Worm (Caenorhabditis elegans): ENCODE results near the gene mboa-4.
"Not testable (repeated sequence)": the region's sequence is repeated elsewhere in the genome, so short reads cannot be mapped to it uniquely, and the experiment has no call there.

Gene mboa-4

ce11 chrIV:11156526-11156925, 3.3 kb downstream of the mboa-4 start:
- TF ChIP-seq unc-62 (GFP tag; optimal IDR thresholded peaks at IDR 0.05), result no peak

DNA sequence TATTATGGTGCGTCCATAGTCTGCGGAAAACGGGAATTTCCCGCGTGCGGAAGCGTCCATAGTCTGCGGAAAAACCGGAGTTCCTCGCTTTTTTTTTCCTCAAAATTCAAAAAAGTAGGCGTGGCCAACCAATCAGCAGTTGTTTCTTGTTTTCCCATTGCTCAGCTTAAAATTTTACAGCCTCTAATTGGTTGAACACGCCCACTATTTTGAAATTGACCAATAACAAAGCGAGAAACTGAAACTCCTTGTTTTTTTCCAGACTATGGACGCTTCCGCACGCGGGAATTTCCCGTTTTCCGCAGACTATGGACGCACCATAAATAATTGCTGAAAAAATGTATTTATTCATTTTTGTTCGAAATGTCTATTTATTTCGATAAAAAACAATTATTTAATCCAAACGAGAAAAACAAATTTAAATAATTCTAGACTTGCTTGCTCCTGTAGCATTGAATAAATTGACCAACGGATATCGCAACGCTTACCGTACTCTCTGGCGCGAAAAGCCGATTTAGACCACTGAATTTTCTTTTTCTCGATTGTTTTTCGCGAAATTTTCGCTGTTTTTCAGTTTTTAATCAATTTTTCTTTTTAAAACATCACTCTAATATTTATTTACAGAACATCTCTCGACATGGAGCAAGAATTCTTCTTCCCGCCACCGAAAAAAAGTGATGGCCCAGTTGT, 5.2 kb downstream of the mboa-4 start, which contains the start of gene C08F8.3:
C08F8.3 (plus strand) TSS at position 620 of the 690 bp plus-strand sequence.
- TF ChIP-seq unc-62 (GFP tag; optimal IDR thresholded peaks at IDR 0.05), result not testable (repeated sequence)

ce11 chrIV:11150844-11151243, 8.9 kb downstream of the mboa-4 start, which contains the start of gene C08F8.2:
Gene C08F8.2, plus strand, starts transcription at chrIV:11150997.
- no peak for TF ChIP-seq unc-62 (GFP tag; optimal IDR thresholded peaks at IDR 0.05)

ce11 chrIV:11149454-11150163, 10.2 kb downstream of the mboa-4 start, which contains the start of the genes F01G4.6 and pfd-1:
Gene F01G4.6, minus strand, starts transcription at chrIV:11149504.
Gene pfd-1, plus strand, starts transcription at chrIV:11150113.
- peak; percentile 13 for TF ChIP-seq unc-62 (GFP tag; optimal IDR thresholded peaks at IDR 0.05)

DNA sequence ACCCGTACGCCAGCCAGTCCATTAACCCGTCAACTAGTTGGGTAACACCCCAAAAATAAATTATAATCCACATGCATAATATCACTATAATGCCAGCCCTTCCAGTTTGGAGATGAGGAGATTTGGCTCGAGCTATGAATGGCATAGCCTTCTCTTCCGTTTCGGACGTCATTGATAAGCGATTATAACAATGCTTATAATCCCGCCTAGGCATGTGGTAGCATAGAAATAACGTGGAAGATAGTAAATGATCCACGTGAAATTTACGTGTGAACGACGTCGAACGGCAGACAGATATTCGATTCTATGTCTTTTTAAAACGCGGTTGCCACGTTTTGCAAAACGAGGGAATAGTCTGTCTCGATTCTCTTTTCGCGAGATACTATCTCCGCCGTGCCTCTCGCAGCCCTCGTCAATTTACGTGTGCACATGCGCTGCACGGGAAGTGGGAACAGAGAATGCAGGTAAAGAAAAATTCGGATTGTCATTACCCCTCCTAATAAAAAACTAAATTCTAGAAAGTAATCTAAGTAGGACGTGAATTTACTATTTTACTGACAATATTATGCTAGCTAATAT, 10.9 kb downstream of the mboa-4 start:
- TF ChIP-seq unc-62 (GFP tag; optimal IDR thresholded peaks at IDR 0.05), result no peak

DNA sequence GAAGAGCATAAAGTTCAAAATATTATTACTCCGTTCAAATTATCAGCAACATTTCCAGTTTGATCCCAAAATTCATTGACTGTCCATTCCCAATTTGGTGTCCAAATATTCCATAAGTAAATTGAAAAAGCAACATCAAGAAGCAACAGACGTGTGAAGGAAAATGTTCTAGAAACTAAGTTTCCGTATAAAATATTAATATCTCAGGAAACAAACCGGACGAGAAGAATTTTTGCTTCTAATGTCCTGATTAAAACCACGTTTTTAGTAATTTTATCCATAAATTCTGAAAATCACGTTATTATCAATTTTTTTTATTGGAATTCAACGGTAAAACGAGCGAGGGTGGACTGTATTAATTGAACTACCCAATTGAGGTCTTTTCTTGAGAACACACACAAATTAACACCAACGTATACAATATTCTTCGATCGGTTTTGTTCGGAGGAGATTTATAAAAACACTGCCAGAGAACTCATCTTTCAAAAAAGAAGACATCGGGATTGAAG, 12.8 kb downstream of the mboa-4 start, which contains the start of gene pigq-1:
pigq-1 (minus strand) TSS at position 286 of the 509 bp plus-strand sequence.
- TF ChIP-seq unc-62 (GFP tag; optimal IDR thresholded peaks at IDR 0.05), result no peak

ce11 chrIV:11146492-11146891, 13.3 kb downstream of the mboa-4 start:
- TF ChIP-seq unc-62 (GFP tag; optimal IDR thresholded peaks at IDR 0.05), result no peak

- no peak for TF ChIP-seq unc-62 (GFP tag; optimal IDR thresholded peaks at IDR 0.05)
Observed at ce11 chrIV:11145929-11146339, 13.9 kb downstream of the mboa-4 start.

- TF ChIP-seq unc-62 (GFP tag; optimal IDR thresholded peaks at IDR 0.05), result no peak
Observed at ce11 chrIV:11143228-11143444, 16.6 kb downstream of the mboa-4 start, which contains the start of gene F01G4.4. Gene F01G4.4, plus strand, starts transcription at chrIV:11143345.

DNA sequence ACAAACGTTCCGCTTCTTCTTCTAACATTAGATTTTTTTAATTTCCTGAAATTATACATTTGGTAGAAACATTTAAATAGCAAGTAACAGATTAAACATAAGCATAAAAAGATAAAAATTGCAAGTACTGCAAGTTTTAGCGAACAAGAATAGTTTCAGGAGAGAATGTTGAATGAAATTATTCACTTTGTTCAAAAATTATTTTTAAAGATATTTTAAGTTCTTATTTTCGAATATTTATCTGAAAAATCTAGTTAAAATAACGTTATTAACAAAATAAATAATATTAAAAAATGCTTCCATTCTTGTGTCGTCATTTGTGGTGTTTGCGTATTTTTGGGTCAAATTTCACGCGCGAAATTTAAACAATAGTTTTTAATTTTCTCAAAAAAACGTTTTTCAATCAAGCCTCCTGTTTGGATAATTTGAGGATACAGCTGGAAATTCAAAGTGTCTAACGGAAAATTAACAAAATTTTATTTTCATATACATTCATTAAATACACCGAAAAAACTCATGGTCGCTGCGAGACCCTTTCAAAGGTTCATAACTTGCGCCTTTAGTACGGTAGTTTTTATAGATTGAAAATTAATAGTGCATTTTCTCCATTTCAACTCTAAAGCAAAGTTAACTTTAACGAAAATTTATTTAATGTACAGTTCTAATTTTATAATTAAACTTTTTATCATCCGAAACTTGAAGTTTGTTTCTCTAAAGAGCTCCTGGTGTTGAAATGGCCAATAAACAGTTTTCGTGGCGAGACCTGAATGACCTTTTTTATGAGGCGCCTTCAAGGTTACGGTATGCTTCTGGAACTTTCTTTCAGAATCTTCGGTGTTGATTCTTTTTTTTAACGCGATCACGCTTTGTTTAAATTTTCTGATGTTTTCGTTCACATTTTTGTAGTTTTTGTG, 17.2 kb downstream of the mboa-4 start, which contains the start of gene skih-2:
skih-2 (minus strand) TSS at position 51 of the 914 bp plus-strand sequence.
- TF ChIP-seq unc-62 (GFP tag; optimal IDR thresholded peaks at IDR 0.05), result no peak

- no peak for TF ChIP-seq unc-62 (GFP tag; optimal IDR thresholded peaks at IDR 0.05)
Observed at ce11 chrIV:11131268-11131667, 28.5 kb downstream of the mboa-4 start, which contains the start of gene ard-1. Gene ard-1, plus strand, starts transcription at chrIV:11131279.

DNA sequence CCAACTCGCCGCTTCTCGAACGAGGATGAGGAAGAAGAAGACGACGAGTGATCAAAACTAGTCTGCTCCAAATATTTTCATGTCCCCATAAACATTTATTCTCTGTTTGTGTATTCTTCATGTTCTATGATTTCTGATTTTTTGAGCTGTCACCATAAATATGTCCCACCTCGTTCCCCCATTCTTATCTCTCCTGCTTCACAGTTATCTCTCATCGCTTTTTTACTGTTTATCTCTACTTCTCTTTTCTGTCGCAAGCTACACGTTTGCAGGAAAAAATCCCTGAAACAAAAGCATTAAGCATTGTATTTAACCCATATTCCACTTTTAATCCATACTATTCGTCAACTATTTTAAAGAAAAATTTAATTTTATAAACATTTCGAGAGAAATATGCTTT, 29.0 kb downstream of the mboa-4 start:
- TF ChIP-seq unc-62 (GFP tag; optimal IDR thresholded peaks at IDR 0.05), result no peak

- TF ChIP-seq unc-62 (GFP tag; optimal IDR thresholded peaks at IDR 0.05), result no peak
Observed at ce11 chrIV:11126028-11126427, 33.8 kb downstream of the mboa-4 start.

- no peak for TF ChIP-seq unc-62 (GFP tag; optimal IDR thresholded peaks at IDR 0.05)
Observed at ce11 chrIV:11126004-11126027, 34.0 kb downstream of the mboa-4 start, which contains the start of gene swsn-4. Gene swsn-4, plus strand, starts transcription at chrIV:11126024.

DNA sequence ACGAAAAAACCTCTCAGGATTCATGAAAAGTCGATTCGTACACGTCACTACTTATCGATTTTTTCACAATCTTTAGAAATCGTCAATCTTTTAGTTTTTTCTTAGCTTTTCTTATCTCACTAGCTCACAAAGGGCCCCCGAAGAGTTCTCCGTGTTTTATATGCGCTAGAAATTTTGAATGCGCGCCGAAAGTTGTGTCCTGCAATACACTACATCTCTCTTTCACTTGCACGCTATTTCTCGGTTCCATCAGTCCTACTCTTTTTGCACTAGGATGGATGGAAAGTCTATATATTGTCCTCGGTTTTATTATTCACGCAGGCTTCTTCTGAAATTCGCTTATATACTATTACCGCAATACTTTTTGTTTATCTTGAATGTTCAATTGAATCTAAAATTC, 34.2 kb downstream of the mboa-4 start:
- no peak for TF ChIP-seq unc-62 (GFP tag; optimal IDR thresholded peaks at IDR 0.05)

DNA sequence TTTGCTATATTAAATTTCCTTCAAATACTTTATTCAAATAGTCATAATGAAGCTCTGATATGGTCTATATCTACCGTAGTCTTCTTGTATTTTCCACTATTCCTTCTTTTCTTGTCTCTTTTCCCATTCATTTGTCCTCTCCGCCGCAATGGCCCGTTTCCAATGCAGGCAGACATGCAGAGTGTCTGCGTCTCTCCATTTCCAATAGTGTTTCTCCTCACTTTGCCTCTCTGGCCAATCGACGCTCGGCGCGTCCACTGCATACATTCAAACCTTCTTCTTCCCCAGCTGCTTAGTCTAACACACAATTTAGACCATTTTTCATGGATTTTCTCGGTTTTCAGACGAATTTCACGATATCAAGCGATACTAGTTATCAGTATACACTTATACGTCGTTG, 34.6 kb downstream of the mboa-4 start:
- no peak for TF ChIP-seq unc-62 (GFP tag; optimal IDR thresholded peaks at IDR 0.05)
